Fruit fly (Drosophila melanogaster) whole organism, embryonic: ENCODE measurements around the gene IleRS-m.
A peak's percentile ranks its signal among the peaks of the same experiment; 100 is the strongest.

Experiments
- Atf3 ChIP-seq: fragments of 200-800 bp; sonication (Bioruptor generic); optimal IDR thresholded peaks from 3 replicates; lab custom pipeline; 2016; ENCODE audit warnings: missing biosample characterization, missing genetic modification characterization
- CG10147 ChIP-seq: fragments of 200-800 bp; sonication (Bioruptor generic); optimal IDR thresholded peaks from 2 replicates; lab custom pipeline; 2019; ENCODE audit warnings: missing biosample characterization, mild to moderate bottlenecking, missing genetic modification characterization, moderate library complexity
- CG10209 ChIP-seq: fragments of 200-800 bp; sonication (Bioruptor generic); optimal IDR thresholded peaks from 3 replicates; lab custom pipeline; 2017; ENCODE audit warnings: missing biosample characterization, mild to moderate bottlenecking, missing genetic modification characterization, missing genetic modification reagents
- CG10431 ChIP-seq: fragments of 200-800 bp; sonication (Bioruptor generic); optimal IDR thresholded peaks from 3 replicates; lab custom pipeline; 2018; ENCODE audit warnings: missing biosample characterization, mild to moderate bottlenecking, missing genetic modification characterization
- CG12219 ChIP-seq: fragments of 200-800 bp; sonication (Bioruptor generic); optimal IDR thresholded peaks from 3 replicates; lab custom pipeline; 2018; ENCODE audit warnings: missing biosample characterization, mild to moderate bottlenecking, missing genetic modification characterization
- CG12659 ChIP-seq: fragments of 200-800 bp; sonication (Bioruptor generic); optimal IDR thresholded peaks from 3 replicates; lab custom pipeline; 2017; ENCODE audit warnings: mild to moderate bottlenecking, missing biosample characterization, missing genetic modification reagents, missing genetic modification characterization
- CG1602 ChIP-seq: fragments of 200-800 bp; sonication (Bioruptor generic); optimal IDR thresholded peaks from 3 replicates; lab custom pipeline; 2016; ENCODE audit warnings: missing biosample characterization, missing genetic modification characterization
- CG1832 ChIP-seq: fragments of 200-800 bp; sonication (Bioruptor generic); optimal IDR thresholded peaks from 2 replicates; lab custom pipeline; 2017; ENCODE audit warnings: missing biosample characterization, mild to moderate bottlenecking, missing genetic modification characterization, inconsistent platforms
- CG18599 ChIP-seq: fragments of 200-800 bp; sonication (Bioruptor generic); optimal IDR thresholded peaks from 3 replicates; lab custom pipeline; 2017; ENCODE audit warnings: missing biosample characterization, missing genetic modification characterization, mild to moderate bottlenecking, moderate library complexity, missing genetic modification reagents
- CG2120 ChIP-seq: fragments of 200-800 bp; sonication (Bioruptor generic); optimal IDR thresholded peaks from 3 replicates; lab custom pipeline; 2016; ENCODE audit warnings: missing biosample characterization, missing genetic modification characterization
- CG2678 ChIP-seq: fragments of 200-800 bp; sonication (Bioruptor generic); optimal IDR thresholded peaks from 3 replicates; lab custom pipeline; 2019; ENCODE audit warnings: missing biosample characterization, mild to moderate bottlenecking, missing genetic modification characterization, moderate library complexity
- CG3281 ChIP-seq: fragments of 200-800 bp; sonication (Bioruptor generic); optimal IDR thresholded peaks from 3 replicates; lab custom pipeline; 2017; ENCODE audit warnings: missing biosample characterization, mild to moderate bottlenecking, missing genetic modification characterization
- CG34376 ChIP-seq: fragments of 200-800 bp; sonication (Bioruptor generic); optimal IDR thresholded peaks from 2 replicates; lab custom pipeline; 2018; ENCODE audit warnings: missing biosample characterization, mild to moderate bottlenecking, missing genetic modification characterization
- CG6854 ChIP-seq: fragments of 200-800 bp; sonication (Bioruptor generic); optimal IDR thresholded peaks from 3 replicates; lab custom pipeline; 2017; ENCODE audit warnings: missing biosample characterization, mild to moderate bottlenecking, missing genetic modification characterization
- CG7556 ChIP-seq: fragments of 200-800 bp; sonication (Bioruptor generic); optimal IDR thresholded peaks from 2 replicates; lab custom pipeline; 2017; ENCODE audit warnings: missing biosample characterization, mild to moderate bottlenecking, missing genetic modification characterization
- CG9727 ChIP-seq: fragments of 200-800 bp; sonication (Bioruptor generic); optimal IDR thresholded peaks from 3 replicates; lab custom pipeline; 2017; ENCODE audit warnings: missing biosample characterization, mild to moderate bottlenecking, missing genetic modification characterization
- Dbx ChIP-seq: fragments of 200-800 bp; sonication (Bioruptor generic); IDR thresholded peaks from 3 replicates; pipeline ENCODE4 v1.3.6; 2022; ENCODE audit warnings: missing biosample characterization, missing genetic modification characterization
- Dref ChIP-seq: fragments of 200-800 bp; sonication (Bioruptor generic); IDR thresholded peaks from 2 replicates; pipeline ENCODE4 v1.3.6; 2022; ENCODE audit warnings: missing biosample characterization, missing genetic modification characterization
- HLH4C ChIP-seq: fragments of 200-800 bp; sonication (Bioruptor generic); IDR thresholded peaks from 3 replicates; pipeline ENCODE4 v1.3.6; 2022; ENCODE audit warnings: missing biosample characterization, missing genetic modification characterization; ENCODE audit not compliant: partially characterized antibody
- Hsf ChIP-seq: fragments of 200-800 bp; sonication (Bioruptor generic); optimal IDR thresholded peaks from 3 replicates; lab custom pipeline; 2016; ENCODE audit warnings: missing biosample characterization, missing genetic modification characterization
- Lhr ChIP-seq: fragments of 200-800 bp; sonication (Bioruptor generic); optimal IDR thresholded peaks from 3 replicates; lab custom pipeline; 2017; ENCODE audit warnings: mild to moderate bottlenecking, missing biosample characterization, missing genetic modification reagents, missing genetic modification characterization
- Mad ChIP-seq: fragments of 200-800 bp; sonication (Bioruptor generic); optimal IDR thresholded peaks from 2 replicates; lab custom pipeline; 2016; ENCODE audit warnings: missing biosample characterization, missing genetic modification characterization
- Med ChIP-seq: fragments of 200-800 bp; sonication (Bioruptor generic); peaks from one replicate; lab custom pipeline; 2016; ENCODE audit warnings: missing biosample characterization, missing genetic modification characterization, mild to moderate bottlenecking, inconsistent platforms, moderate library complexity
- Oaz ChIP-seq: fragments of 200-800 bp; sonication (Bioruptor generic); IDR thresholded peaks from 2 replicates; pipeline ENCODE4 v1.3.6; 2022; ENCODE audit warnings: missing biosample characterization, missing genetic modification characterization
- PHDP ChIP-seq: fragments of 200-800 bp; sonication (Bioruptor generic); optimal IDR thresholded peaks from 3 replicates; lab custom pipeline; 2018; ENCODE audit warnings: missing biosample characterization, mild to moderate bottlenecking, missing genetic modification characterization, moderate library complexity
- Pdp1 ChIP-seq, 2 experiments: fragments of 200-800 bp; sonication (Bioruptor generic); optimal IDR thresholded peaks; 3 replicates each; lab custom pipeline; 2016; ENCODE audit warnings: missing biosample characterization in 2 of 2, missing genetic modification characterization in 2 of 2, mild to moderate bottlenecking in 1 of 2, moderate library complexity in 1 of 2
- Side ChIP-seq: fragments of 200-800 bp; sonication (Bioruptor generic); optimal IDR thresholded peaks from 2 replicates; lab custom pipeline; 2016; ENCODE audit warnings: missing biosample characterization, missing genetic modification characterization
- Trl ChIP-seq, 3 experiments: fragments of >200 bp in 2 of 3; fragments of 200-800 bp in 1 of 3; sonication (Bioruptor generic) in 1 of 3; optimal IDR thresholded peaks; 2 replicates in 1 of 3; 3 replicates in 2 of 3; lab custom pipeline; 2016 to 2017; ENCODE audit warnings: missing biosample characterization in 1 of 3, missing genetic modification characterization in 1 of 3
- bcd ChIP-seq: fragments of 200-800 bp; sonication (Bioruptor generic); optimal IDR thresholded peaks from 2 replicates; lab custom pipeline; 2017; ENCODE audit warnings: missing biosample characterization, mild to moderate bottlenecking, missing genetic modification characterization
- cato ChIP-seq: fragments of 200-800 bp; sonication (Bioruptor generic); optimal IDR thresholded peaks from 2 replicates; lab custom pipeline; 2016; ENCODE audit warnings: missing biosample characterization, missing genetic modification characterization, borderline replicate concordance
- cg ChIP-seq: fragments of 200-800 bp; sonication (Bioruptor generic); optimal IDR thresholded peaks from 3 replicates; lab custom pipeline; 2019; ENCODE audit warnings: missing biosample characterization, mild to moderate bottlenecking, missing genetic modification characterization, moderate library complexity
- chinmo ChIP-seq: fragments of 200-800 bp; sonication (Bioruptor generic); IDR thresholded peaks from 4 replicates; pipeline ENCODE4 v1.3.6; 2022; ENCODE audit warnings: missing biosample characterization, missing genetic modification characterization; ENCODE audit not compliant: partially characterized antibody
- crol ChIP-seq: fragments of 200-800 bp; sonication (Bioruptor generic); IDR thresholded peaks from 2 replicates; pipeline ENCODE4 v1.3.6; 2022; ENCODE audit warnings: missing biosample characterization, missing genetic modification characterization
- da ChIP-seq: fragments of 200-800 bp; sonication (Bioruptor generic); optimal IDR thresholded peaks from 2 replicates; lab custom pipeline; 2016; ENCODE audit warnings: missing biosample characterization, missing genetic modification characterization
- dati ChIP-seq: fragments of 200-800 bp; sonication (Bioruptor generic); IDR thresholded peaks from 2 replicates; pipeline ENCODE4 v1.3.6; 2022; ENCODE audit warnings: missing biosample characterization, missing genetic modification characterization
- fu2 ChIP-seq: fragments of 200-800 bp; sonication (Bioruptor generic); optimal IDR thresholded peaks from 2 replicates; lab custom pipeline; 2016; ENCODE audit warnings: missing biosample characterization, missing genetic modification characterization
- gem ChIP-seq: fragments of 200-800 bp; sonication (Bioruptor generic); optimal IDR thresholded peaks from 2 replicates; lab custom pipeline; 2019; ENCODE audit warnings: missing biosample characterization, mild to moderate bottlenecking, missing genetic modification characterization, moderate library complexity
- ind ChIP-seq: fragments of 200-800 bp; sonication (Bioruptor generic); optimal IDR thresholded peaks from 3 replicates; lab custom pipeline; 2016; ENCODE audit warnings: missing biosample characterization, missing genetic modification characterization
- jigr1 ChIP-seq: fragments of 200-800 bp; sonication (Bioruptor generic); IDR thresholded peaks from 3 replicates; pipeline ENCODE4 v1.3.6; 2022; ENCODE audit warnings: missing biosample characterization, missing genetic modification characterization
- kay ChIP-seq: fragments of 200-800 bp; sonication (Bioruptor generic); optimal IDR thresholded peaks from 2 replicates; lab custom pipeline; 2016; ENCODE audit warnings: missing biosample characterization, missing genetic modification characterization
- mam ChIP-seq: fragments of 200-800 bp; sonication (Bioruptor generic); optimal IDR thresholded peaks from 3 replicates; lab custom pipeline; 2016; ENCODE audit warnings: missing biosample characterization, missing genetic modification characterization
- odd ChIP-seq: fragments of 200-800 bp; sonication (Bioruptor generic); optimal IDR thresholded peaks from 2 replicates; lab custom pipeline; 2017; ENCODE audit warnings: missing biosample characterization, mild to moderate bottlenecking, missing genetic modification characterization
- org-1 ChIP-seq: fragments of 200-800 bp; sonication (Bioruptor generic); optimal IDR thresholded peaks from 2 replicates; lab custom pipeline; 2017; ENCODE audit warnings: missing biosample characterization, missing genetic modification characterization
- sima ChIP-seq: fragments of 200-800 bp; sonication (Bioruptor generic); optimal IDR thresholded peaks from 2 replicates; lab custom pipeline; 2016; ENCODE audit warnings: missing biosample characterization, missing genetic modification characterization
- slbo ChIP-seq: fragments of 200-800 bp; sonication (Bioruptor generic); IDR thresholded peaks from 2 replicates; pipeline ENCODE4 v1.3.6; 2022; ENCODE audit warnings: missing biosample characterization, missing genetic modification characterization
- tgo ChIP-seq: fragments of 200-800 bp; sonication (Bioruptor generic); IDR thresholded peaks from 3 replicates; pipeline ENCODE4 v1.3.6; 2022; ENCODE audit warnings: missing biosample characterization, missing genetic modification characterization
- trh ChIP-seq: fragments of 200-800 bp; sonication (Bioruptor generic); optimal IDR thresholded peaks from 2 replicates; lab custom pipeline; 2016; ENCODE audit warnings: missing biosample characterization, missing genetic modification characterization
- wdn ChIP-seq: fragments of 200-800 bp; sonication (Bioruptor generic); IDR thresholded peaks from 2 replicates; pipeline ENCODE4 v1.3.6; 2022; ENCODE audit warnings: missing biosample characterization, missing genetic modification characterization

IleRS-m gene

dm6 chr3L:16146539-16146934 is 46.5 kb downstream of the IleRS-m start (continued):
- TF ChIP-seq CG12659 (peak; percentile 37), CG10431 (no peak), Oaz (no peak), jigr1 (GFP tag; lab: Robert Waterston, UW) (no peak), CG2678 (tag; lab: Kevin White, UChicago) (peak; percentile 77), odd (GFP tag; lab: Kevin White, UChicago) (no peak), trh (GFP tag; lab: Kevin White, UChicago) (no peak), bcd (GFP tag; lab: Kevin White, UChicago) (peak; percentile 49), CG3281 (GFP tag; lab: Kevin White, UChicago) (peak; percentile 53), cg (no peak), CG7556 (peak; percentile 39), cato (GFP tag; lab: Kevin White, UChicago) (no peak)

dm6 chr3L:16147325-16147724 is 47.2 kb downstream of the IleRS-m start:
- TF ChIP-seq chinmo (GFP tag; lab: Robert Waterston, UW) (0 out of 4 replicates have a peak, but pooled peaks have one; percentile 6), Lhr (no peak), dati (no peak), Dref (GFP tag; lab: Robert Waterston, UW) (no peak), Trl (optimal IDR thresholded peaks at IDR 0.05; lab: Kevin White, UChicago) (peak in 1 of 2 experiments; percentile 2), Trl (GFP tag; optimal IDR thresholded peaks at IDR 0.05; lab: Kevin White, UChicago) (no peak), Pdp1 (GFP tag; optimal IDR thresholded peaks at IDR 0.05; lab: Kevin White, UChicago) (peak in 1 of 2 experiments; percentile 95), CG7556 (no peak), Med (GFP tag; lab: Kevin White, UChicago) (no peak), crol (peak; percentile 57), Dbx (GFP tag; lab: Robert Waterston, UW) (0 out of 3 replicates have a peak, but pooled peaks have one; percentile 16)

dm6 chr3L:16147819-16148236 is 47.7 kb downstream of the IleRS-m start:
- TF ChIP-seq da (no peak), CG1832 (GFP tag; lab: Kevin White, UChicago) (no peak), CG10147 (GFP tag; lab: Kevin White, UChicago) (peak; percentile 58), HLH4C (no peak), CG12219 (GFP tag; lab: Kevin White, UChicago) (no peak), CG34376 (GFP tag; lab: Kevin White, UChicago) (peak; percentile 7), ind (GFP tag; lab: Kevin White, UChicago) (peak; percentile 14), kay (GFP tag; lab: Kevin White, UChicago) (peak; percentile 60), slbo (GFP tag; lab: Robert Waterston, UW) (no peak), Mad (no peak), CG1602 (GFP tag; lab: Kevin White, UChicago) (peak; percentile 1), CG9727 (GFP tag; lab: Kevin White, UChicago) (peak; percentile 28), Hsf (peak; percentile 21), sima (GFP tag; lab: Kevin White, UChicago) (no peak), fu2 (GFP tag; lab: Kevin White, UChicago) (peak; percentile 14), PHDP (tag; lab: Kevin White, UChicago) (peak; percentile 4), gem (tag; lab: Kevin White, UChicago) (peak; percentile 54), Side (GFP tag; lab: Kevin White, UChicago) (no peak), CG2678 (tag; lab: Kevin White, UChicago) (peak; percentile 68), CG10209 (GFP tag; lab: Kevin White, UChicago) (peak; percentile 35), CG18599 (GFP tag; lab: Kevin White, UChicago) (peak; percentile 68), tgo (GFP tag; lab: Robert Waterston, UW) (no peak), wdn (no peak), org-1 (GFP tag; lab: Kevin White, UChicago) (peak; percentile 23), Atf3 (GFP tag; lab: Kevin White, UChicago) (peak; percentile 9), CG12659 (peak; percentile 22), CG2120 (peak; percentile 57), CG6854 (GFP tag; lab: Kevin White, UChicago) (peak; percentile 26), mam (GFP tag; lab: Kevin White, UChicago) (peak; percentile 16)
